Fruit fly (Drosophila melanogaster) whole organism, pupa: ENCODE results near the gene mst.

Source experiments
- CG12605 ChIP-seq: fragments of 200-800 bp; sonication (Bioruptor generic); IDR thresholded peaks from 2 replicates; pipeline ENCODE4 v1.3.6; 2022; ENCODE audit warnings: missing biosample characterization, missing genetic modification characterization
- CG13204 ChIP-seq: fragments of 200-800 bp; sonication (Bioruptor generic); optimal IDR thresholded peaks from 2 replicates; lab custom pipeline; 2018; ENCODE audit warnings: missing biosample characterization, mild to moderate bottlenecking, missing genetic modification characterization, moderate library complexity
- CG32121 ChIP-seq: fragments of 200-800 bp; sonication (Bioruptor generic); IDR thresholded peaks from 2 replicates; pipeline ENCODE4 v1.3.6; 2022; ENCODE audit warnings: missing biosample characterization, missing genetic modification characterization
- CG8301 ChIP-seq: fragments of 200-800 bp; sonication (Bioruptor generic); optimal IDR thresholded peaks from 2 replicates; lab custom pipeline; 2018; ENCODE audit warnings: missing biosample characterization, mild to moderate bottlenecking, missing genetic modification characterization
- CG9948 ChIP-seq: fragments of 200-800 bp; sonication (Bioruptor generic); optimal IDR thresholded peaks from 2 replicates; lab custom pipeline; 2018; ENCODE audit warnings: missing biosample characterization, mild to moderate bottlenecking, missing genetic modification characterization, moderate library complexity
- D1 ChIP-seq: fragments of 200-800 bp; sonication (Bioruptor generic); optimal IDR thresholded peaks from 2 replicates; lab custom pipeline; 2018; ENCODE audit warnings: missing biosample characterization, mild to moderate bottlenecking, missing genetic modification characterization, moderate library complexity
- Ets98B ChIP-seq: fragments of 200-800 bp; sonication (Bioruptor generic); IDR thresholded peaks from 2 replicates; pipeline ENCODE4 v1.3.6; 2022; ENCODE audit warnings: missing biosample characterization, missing genetic modification characterization
- Pif1B ChIP-seq: fragments of 200-800 bp; sonication (Bioruptor generic); optimal IDR thresholded peaks from 3 replicates; lab custom pipeline; 2016; ENCODE audit warnings: missing biosample characterization, missing genetic modification characterization
- Snoo ChIP-seq: fragments of 200-800 bp; sonication (Bioruptor generic); optimal IDR thresholded peaks from 3 replicates; lab custom pipeline; 2017; ENCODE audit warnings: missing biosample characterization, mild to moderate bottlenecking, missing genetic modification characterization, inconsistent platforms
- fd96Ca ChIP-seq: fragments of 200-800 bp; sonication (Bioruptor generic); IDR thresholded peaks from 3 replicates; pipeline ENCODE4 v1.3.6; 2022; ENCODE audit warnings: missing biosample characterization, missing genetic modification characterization
- gl ChIP-seq: fragments of 200-800 bp; sonication (Bioruptor generic); optimal IDR thresholded peaks from 2 replicates; lab custom pipeline; 2018; ENCODE audit warnings: missing biosample characterization, mild to moderate bottlenecking, missing genetic modification characterization
- rn ChIP-seq: fragments of 200-800 bp; sonication (Bioruptor generic); IDR thresholded peaks from 2 replicates; pipeline ENCODE4 v1.3.6; 2022; ENCODE audit warnings: missing biosample characterization, missing genetic modification characterization

DNA sequence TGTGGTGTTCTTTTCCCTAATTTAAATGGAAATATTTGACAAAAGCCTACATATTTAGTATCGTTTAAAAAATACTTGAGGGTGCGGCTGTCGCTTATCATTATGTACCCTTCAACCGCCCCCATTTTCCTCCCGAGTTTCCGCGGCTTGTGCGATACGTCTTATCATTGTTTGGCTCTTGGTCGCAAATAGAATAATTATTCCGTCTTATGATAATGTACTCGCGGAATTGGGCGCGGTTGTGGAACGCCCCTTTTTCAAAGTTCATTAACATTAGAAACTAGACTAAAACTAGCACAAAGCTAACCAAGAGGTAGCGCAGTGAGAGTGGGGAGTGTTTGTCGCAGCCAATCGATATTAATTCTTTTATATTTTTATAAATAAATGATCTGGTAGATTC, 23.4 kb upstream of the mst start:
- TF ChIP-seq D1 (tag; lab: Kevin White, UChicago) = no peak
- no peak for TF ChIP-seq Ets98B (GFP tag; lab: Robert Waterston, UW)
- TF ChIP-seq rn (GFP tag; lab: Robert Waterston, UW) = no peak
- no peak for TF ChIP-seq CG32121 (GFP tag; lab: Robert Waterston, UW)
- TF ChIP-seq CG12605 (GFP tag; lab: Robert Waterston, UW) = no peak
- TF ChIP-seq CG9948 = no peak
- TF ChIP-seq CG13204 (GFP tag; lab: Kevin White, UChicago) = no peak
- no peak for TF ChIP-seq Pif1B (GFP tag; lab: Kevin White, UChicago)
- no peak for TF ChIP-seq Snoo (tag; lab: Kevin White, UChicago)
- no peak for TF ChIP-seq CG8301 (tag; lab: Kevin White, UChicago)
- TF ChIP-seq fd96Ca = no peak
- TF ChIP-seq gl (tag; lab: Kevin White, UChicago) = no peak
